Worm (Caenorhabditis elegans): ENCODE data around the gene dpy-7.

DNA sequence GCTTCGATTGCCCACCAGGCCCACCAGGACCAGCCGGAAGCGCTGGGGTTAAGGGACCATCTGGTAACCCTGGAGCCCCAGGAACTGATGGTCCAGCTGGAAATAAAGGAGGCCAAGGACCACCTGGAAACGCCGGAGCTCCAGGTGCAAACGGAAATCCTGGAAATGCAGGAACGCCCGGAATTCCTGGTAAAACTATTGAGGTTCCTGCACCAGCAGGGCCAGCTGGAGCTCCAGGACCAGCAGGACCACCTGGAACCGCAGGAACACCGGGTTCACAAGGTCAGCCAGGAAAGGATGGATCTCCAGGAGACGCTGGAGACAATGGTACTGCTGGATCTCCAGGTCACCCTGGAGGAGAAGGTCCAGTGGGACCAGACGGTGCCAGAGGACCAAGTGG is 10.1 kb upstream of the dpy-7 start:
- no peak for TF ChIP-seq him-1 (tag; optimal IDR thresholded peaks at IDR 0.05)
- no peak for TF ChIP-seq W03F9.2 (tag; optimal IDR thresholded peaks at IDR 0.05)
